Fruit fly (Drosophila melanogaster): ENCODE results near the gene CG32266.

The CG32266 gene

DNA sequence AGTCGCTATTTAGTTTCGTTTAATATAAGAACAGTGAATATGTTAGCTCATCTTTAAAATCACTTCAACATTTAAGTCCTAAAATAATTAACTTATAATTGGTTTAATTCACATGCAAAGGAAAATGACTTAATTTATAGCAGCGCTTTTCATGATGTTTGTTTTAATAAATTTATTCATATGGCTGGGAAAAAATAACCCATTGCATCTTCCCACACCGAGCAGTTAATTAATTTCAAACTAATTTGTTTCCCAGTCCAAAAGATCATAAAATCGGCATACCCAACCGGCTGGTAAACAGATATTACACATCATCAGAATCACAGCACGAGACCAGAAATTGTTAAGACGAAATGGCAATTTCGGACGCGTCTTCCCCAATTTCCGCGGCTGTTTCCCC is 19.8 kb upstream of the CG32266 start (continued):
- no peak for TF ChIP-seq ken (GFP tag; IDR thresholded peaks at IDR 0.05)
- peak; percentile 25 for TF ChIP-seq slou (GFP tag; optimal IDR thresholded peaks at IDR 0.05)
- no peak for TF ChIP-seq C15 (GFP tag; IDR thresholded peaks at IDR 0.05)
- TF ChIP-seq NK7.1 (GFP tag; optimal IDR thresholded peaks at IDR 0.05), result no peak
- peak; percentile 29 for TF ChIP-seq Atf-2 (GFP tag; optimal IDR thresholded peaks at IDR 0.05)
- no peak for TF ChIP-seq gcm2 (GFP tag; optimal IDR thresholded peaks at IDR 0.05)
- TF ChIP-seq CG13123 (GFP tag; optimal IDR thresholded peaks at IDR 0.05), result no peak
- TF ChIP-seq Dip2 (GFP tag; IDR thresholded peaks at IDR 0.05), result no peak
- peak; percentile 51 for TF ChIP-seq Hsf (GFP tag; optimal IDR thresholded peaks at IDR 0.05)
- TF ChIP-seq Jarid2 (GFP tag; optimal IDR thresholded peaks at IDR 0.05), result no peak
- no peak for TF ChIP-seq CG15696 (tag; optimal IDR thresholded peaks at IDR 0.05)
- TF ChIP-seq tap (tag; optimal IDR thresholded peaks at IDR 0.05), result no peak
- TF ChIP-seq Nf-YB (GFP tag; optimal IDR thresholded peaks at IDR 0.05), result no peak
- TF ChIP-seq Neu2 (GFP tag; optimal IDR thresholded peaks at IDR 0.05; ENCODE audit: borderline replicate concordance), result no peak
- TF ChIP-seq stwl (tag; optimal IDR thresholded peaks at IDR 0.05), result no peak
- TF ChIP-seq lbe (GFP tag; optimal IDR thresholded peaks at IDR 0.05), result no peak
- TF ChIP-seq NC2β (GFP tag; optimal IDR thresholded peaks at IDR 0.05), result no peak
- TF ChIP-seq CG2202 (tag; optimal IDR thresholded peaks at IDR 0.05), result no peak
- no peak for TF ChIP-seq ci (GFP tag; IDR thresholded peaks at IDR 0.05)
- TF ChIP-seq MTF-1 (GFP tag; optimal IDR thresholded peaks at IDR 0.05; ENCODE audit: borderline replicate concordance), result no peak
- no peak for TF ChIP-seq Atf3 (GFP tag; optimal IDR thresholded peaks at IDR 0.05)
- no peak for TF ChIP-seq da (GFP tag; optimal IDR thresholded peaks at IDR 0.05)
- TF ChIP-seq vfl (GFP tag; optimal IDR thresholded peaks at IDR 0.05), result no peak
- TF ChIP-seq lmd (GFP tag; IDR thresholded peaks at IDR 0.05), result peak; percentile 71; the same call in 1 of the 2 replicates
- TF ChIP-seq CG30020 (tag; optimal IDR thresholded peaks at IDR 0.05), result no peak
- TF ChIP-seq CG8924 (tag; optimal IDR thresholded peaks at IDR 0.05), result no peak
- no peak; the same call in 1 of the 2 replicates for TF ChIP-seq Ptx1 (GFP tag; IDR thresholded peaks at IDR 0.05)
- no peak for TF ChIP-seq sqz (GFP tag; optimal IDR thresholded peaks at IDR 0.05)
- no peak for TF ChIP-seq CG2129 (GFP tag; IDR thresholded peaks at IDR 0.05; ENCODE audit: partially characterized antibody)
- TF ChIP-seq CG42726 (GFP tag; IDR thresholded peaks at IDR 0.05; ENCODE audit: partially characterized antibody), result no peak
- TF ChIP-seq CG7556 (GFP tag; optimal IDR thresholded peaks at IDR 0.05), result no peak
- no peak for TF ChIP-seq ro (GFP tag; IDR thresholded peaks at IDR 0.05)
- peak; percentile 35 for TF ChIP-seq CG12071 (GFP tag; optimal IDR thresholded peaks at IDR 0.05)
- TF ChIP-seq hth (optimal IDR thresholded peaks at IDR 0.05), result no peak
- TF ChIP-seq CG7987 (GFP tag; optimal IDR thresholded peaks at IDR 0.05), result no peak
- TF ChIP-seq CHES-1-like (GFP tag; optimal IDR thresholded peaks at IDR 0.05), result peak; percentile 27
- TF ChIP-seq CG9727 (GFP tag; optimal IDR thresholded peaks at IDR 0.05), result peak; percentile 6
- TF ChIP-seq CG6791 (GFP tag; IDR thresholded peaks at IDR 0.05; ENCODE audit: partially characterized antibody), result no peak
- no peak for TF ChIP-seq B-H2 (GFP tag; optimal IDR thresholded peaks at IDR 0.05)
- TF ChIP-seq CG6813 (GFP tag; optimal IDR thresholded peaks at IDR 0.05), result no peak
- TF ChIP-seq bcd (GFP tag; optimal IDR thresholded peaks at IDR 0.05), result peak; percentile 45
- TF ChIP-seq toy (GFP tag; IDR thresholded peaks at IDR 0.05), result no peak
- TF ChIP-seq grau (tag; optimal IDR thresholded peaks at IDR 0.05), result peak; percentile 58
- peak; percentile 18 to 72 for TF ChIP-seq Hr51 (GFP tag; optimal IDR thresholded peaks at IDR 0.05)
- no peak for TF ChIP-seq chm (GFP tag; IDR thresholded peaks at IDR 0.05)
- TF ChIP-seq ase (GFP tag; IDR thresholded peaks at IDR 0.05), result no peak
- TF ChIP-seq peb (GFP tag; IDR thresholded peaks at IDR 0.05), result no peak
- TF ChIP-seq Ada2b (GFP tag; IDR thresholded peaks at IDR 0.05), result 0 out of 2 replicates have a peak, but pooled peaks have one; percentile 36
- TF ChIP-seq HLH4C (GFP tag; IDR thresholded peaks at IDR 0.05; ENCODE audit: partially characterized antibody), result no peak
- TF ChIP-seq crol (GFP tag; IDR thresholded peaks at IDR 0.05), result no peak
- TF ChIP-seq CG14667 (GFP tag; IDR thresholded peaks at IDR 0.05), result no peak
- TF ChIP-seq Dll (GFP tag; IDR thresholded peaks at IDR 0.05; ENCODE audit: partially characterized antibody), result no peak

Measured in whole organism, embryonic.